Fruit fly (Drosophila melanogaster) whole organism, embryonic: Measurements from ENCODE around the gene Bet1.
A peak's percentile ranks its signal among the peaks of the same experiment; 100 is the strongest.

Experiments used
- ATbp ChIP-seq: fragments of 200-800 bp; sonication (Bioruptor generic); optimal IDR thresholded peaks from 2 replicates; lab custom pipeline; 2017; ENCODE audit warnings: missing biosample characterization, mild to moderate bottlenecking, missing genetic modification characterization, missing genetic modification reagents
- Atf6 ChIP-seq: fragments of 200-800 bp; sonication (Bioruptor generic); IDR thresholded peaks from 2 replicates; pipeline ENCODE4 v1.3.6; 2022; ENCODE audit warnings: missing biosample characterization, missing genetic modification characterization
- BEAF-32 ChIP-seq: fragments of 200-800 bp; sonication (Bioruptor generic); optimal IDR thresholded peaks from 3 replicates; lab custom pipeline; 2017; ENCODE audit warnings: missing biosample characterization, missing genetic modification characterization, mild to moderate bottlenecking, moderate library complexity, missing genetic modification reagents
- Bteb2 ChIP-seq: fragments of 200-800 bp; sonication (Bioruptor generic); optimal IDR thresholded peaks from 2 replicates; lab custom pipeline; 2016; ENCODE audit warnings: missing biosample characterization, missing genetic modification characterization
- C15 ChIP-seq: fragments of 200-800 bp; sonication (Bioruptor generic); IDR thresholded peaks from 3 replicates; pipeline ENCODE4 v1.3.6; 2022; ENCODE audit warnings: missing biosample characterization, missing genetic modification characterization
- CG10979 ChIP-seq: fragments of 200-800 bp; sonication (Bioruptor generic); optimal IDR thresholded peaks from 2 replicates; lab custom pipeline; 2018; ENCODE audit warnings: missing biosample characterization, mild to moderate bottlenecking, missing genetic modification characterization, moderate library complexity
- CG11560 ChIP-seq: fragments of 200-800 bp; sonication (Bioruptor generic); IDR thresholded peaks from 3 replicates; pipeline ENCODE4 v1.3.6; 2022; ENCODE audit warnings: missing biosample characterization, missing genetic modification characterization
- CG11695 ChIP-seq: fragments of 200-800 bp; sonication (Bioruptor generic); IDR thresholded peaks from 3 replicates; pipeline ENCODE4 v1.3.6; 2022; ENCODE audit warnings: missing biosample characterization, missing genetic modification characterization
- CG12659 ChIP-seq: fragments of 200-800 bp; sonication (Bioruptor generic); optimal IDR thresholded peaks from 3 replicates; lab custom pipeline; 2017; ENCODE audit warnings: mild to moderate bottlenecking, missing biosample characterization, missing genetic modification reagents, missing genetic modification characterization
- CG12769 ChIP-seq: fragments of 200-800 bp; sonication (Bioruptor generic); optimal IDR thresholded peaks from 2 replicates; lab custom pipeline; 2019; ENCODE audit warnings: missing biosample characterization, mild to moderate bottlenecking, missing genetic modification characterization, moderate library complexity
- CG13424 ChIP-seq: fragments of 200-800 bp; sonication (Bioruptor generic); optimal IDR thresholded peaks from 2 replicates; lab custom pipeline; 2019; ENCODE audit warnings: missing biosample characterization, mild to moderate bottlenecking, missing genetic modification characterization, moderate library complexity
- CG13775 ChIP-seq: fragments of 200-800 bp; sonication (Bioruptor generic); optimal IDR thresholded peaks from 3 replicates; lab custom pipeline; 2017; ENCODE audit warnings: missing biosample characterization, mild to moderate bottlenecking, missing genetic modification characterization
- CG14014 ChIP-seq: fragments of 200-800 bp; sonication (Bioruptor generic); IDR thresholded peaks from 2 replicates; pipeline ENCODE4 v1.3.6; 2022; ENCODE audit warnings: missing biosample characterization, missing genetic modification characterization
- CG1529 ChIP-seq: fragments of 200-800 bp; sonication (Bioruptor generic); optimal IDR thresholded peaks from 3 replicates; lab custom pipeline; 2018; ENCODE audit warnings: missing biosample characterization, missing genetic modification characterization
- CG15696 ChIP-seq: fragments of 200-800 bp; sonication (Bioruptor generic); optimal IDR thresholded peaks from 2 replicates; lab custom pipeline; 2019; ENCODE audit warnings: missing biosample characterization, mild to moderate bottlenecking, missing genetic modification characterization, moderate library complexity
- CG17385 ChIP-seq: fragments of 200-800 bp; sonication (Bioruptor generic); optimal IDR thresholded peaks from 3 replicates; lab custom pipeline; 2018; ENCODE audit warnings: missing biosample characterization, mild to moderate bottlenecking, missing genetic modification characterization
- CG17802 ChIP-seq: fragments of 200-800 bp; sonication (Bioruptor generic); optimal IDR thresholded peaks from 2 replicates; lab custom pipeline; 2018; ENCODE audit warnings: missing biosample characterization, mild to moderate bottlenecking, missing genetic modification characterization, moderate library complexity
- CG43689 ChIP-seq: fragments of 200-800 bp; sonication (Bioruptor generic); IDR thresholded peaks from 2 replicates; pipeline ENCODE4 v1.3.6; 2022; ENCODE audit warnings: missing biosample characterization, missing genetic modification characterization
- CG4730 ChIP-seq: fragments of 200-800 bp; sonication (Bioruptor generic); IDR thresholded peaks from 2 replicates; pipeline ENCODE4 v1.3.6; 2022; ENCODE audit warnings: missing biosample characterization, missing genetic modification characterization
- CG6683 ChIP-seq: fragments of 200-800 bp; sonication (Bioruptor generic); optimal IDR thresholded peaks from 2 replicates; lab custom pipeline; 2017; ENCODE audit warnings: missing biosample characterization, mild to moderate bottlenecking, missing genetic modification characterization, missing genetic modification reagents
- CG6813 ChIP-seq: fragments of 200-800 bp; sonication (Bioruptor generic); optimal IDR thresholded peaks from 2 replicates; lab custom pipeline; 2017; ENCODE audit warnings: missing biosample characterization, missing genetic modification characterization, mild to moderate bottlenecking, moderate library complexity, missing genetic modification reagents
- CG7963 ChIP-seq: fragments of 200-800 bp; sonication (Bioruptor generic); IDR thresholded peaks from 3 replicates; pipeline ENCODE4 v1.3.6; 2022; ENCODE audit warnings: missing biosample characterization, missing genetic modification characterization; ENCODE audit not compliant: partially characterized antibody
- CTCF ChIP-seq: fragments of 200-800 bp; sonication (Bioruptor generic); optimal IDR thresholded peaks from 2 replicates; lab custom pipeline; 2017; ENCODE audit warnings: missing biosample characterization, mild to moderate bottlenecking, missing genetic modification characterization, moderate library complexity
- Fer3 ChIP-seq: fragments of 200-800 bp; sonication (Bioruptor generic); optimal IDR thresholded peaks from 2 replicates; lab custom pipeline; 2018; ENCODE audit warnings: missing biosample characterization, mild to moderate bottlenecking, missing genetic modification characterization, moderate library complexity
- Gug ChIP-seq: fragments of 200-800 bp; sonication (Bioruptor generic); IDR thresholded peaks from 4 replicates; pipeline ENCODE4 v1.3.6; 2022; ENCODE audit warnings: missing biosample characterization, missing genetic modification characterization
- Jarid2 ChIP-seq: fragments of 200-800 bp; sonication (Bioruptor generic); optimal IDR thresholded peaks from 3 replicates; lab custom pipeline; 2017; ENCODE audit warnings: mild to moderate bottlenecking, missing biosample characterization, missing genetic modification reagents, missing genetic modification characterization
- Meics ChIP-seq: fragments of 200-800 bp; sonication (Bioruptor generic); optimal IDR thresholded peaks from 2 replicates; lab custom pipeline; 2017; ENCODE audit warnings: missing biosample characterization, mild to moderate bottlenecking, missing genetic modification characterization
- NFAT ChIP-seq: fragments of 200-800 bp; sonication (Bioruptor generic); IDR thresholded peaks from 2 replicates; pipeline ENCODE4 v1.3.6; 2022; ENCODE audit warnings: missing biosample characterization, missing genetic modification characterization
- Neu2 ChIP-seq: fragments of 200-800 bp; sonication (Bioruptor generic); optimal IDR thresholded peaks from 3 replicates; lab custom pipeline; 2016; ENCODE audit warnings: missing biosample characterization, missing genetic modification characterization, borderline replicate concordance
- Oli ChIP-seq: fragments of 200-800 bp; sonication (Bioruptor generic); optimal IDR thresholded peaks from 2 replicates; lab custom pipeline; 2018; ENCODE audit warnings: missing biosample characterization, mild to moderate bottlenecking, missing genetic modification characterization, moderate library complexity
- PHDP ChIP-seq: fragments of 200-800 bp; sonication (Bioruptor generic); optimal IDR thresholded peaks from 3 replicates; lab custom pipeline; 2018; ENCODE audit warnings: missing biosample characterization, mild to moderate bottlenecking, missing genetic modification characterization, moderate library complexity
- Sin3A ChIP-seq: fragments of >200 bp; optimal IDR thresholded peaks from 2 replicates; lab custom pipeline; 2018
- bab2 ChIP-seq: fragments of 200-800 bp; sonication (Bioruptor generic); optimal IDR thresholded peaks from 2 replicates; lab custom pipeline; 2016; ENCODE audit warnings: missing biosample characterization, missing genetic modification characterization
- bbx ChIP-seq: fragments of 200-800 bp; sonication (Bioruptor generic); IDR thresholded peaks from 2 replicates; pipeline ENCODE4 v1.3.6; 2022; ENCODE audit warnings: missing biosample characterization, missing genetic modification characterization; ENCODE audit not compliant: partially characterized antibody
- bsh ChIP-seq, 2 experiments: fragments of 200-800 bp; sonication (Bioruptor generic); optimal IDR thresholded peaks; 2 replicates each; lab custom pipeline; 2017 to 2018; ENCODE audit warnings: mild to moderate bottlenecking in 2 of 2, missing biosample characterization in 2 of 2, missing genetic modification characterization in 2 of 2, moderate library complexity in 1 of 2
- fd3F ChIP-seq: fragments of 200-800 bp; sonication (Bioruptor generic); optimal IDR thresholded peaks from 2 replicates; lab custom pipeline; 2018; ENCODE audit warnings: missing biosample characterization, mild to moderate bottlenecking, missing genetic modification characterization, moderate library complexity
- hkb ChIP-seq, 2 experiments: fragments of 200-800 bp in 1 of 2; fragments of >200 bp in 1 of 2; sonication (Bioruptor generic) in 1 of 2; IDR thresholded peaks in 1 of 2; optimal IDR thresholded peaks in 1 of 2; 2 replicates each; pipeline versions ENCODE4 v1.3.6 to Lab custom; 2017 to 2022; ENCODE audit warnings: missing biosample characterization in 1 of 2, missing genetic modification characterization in 1 of 2
- ind ChIP-seq: fragments of 200-800 bp; sonication (Bioruptor generic); optimal IDR thresholded peaks from 3 replicates; lab custom pipeline; 2016; ENCODE audit warnings: missing biosample characterization, missing genetic modification characterization
- jing ChIP-seq: fragments of 200-800 bp; sonication (Bioruptor generic); optimal IDR thresholded peaks from 2 replicates; lab custom pipeline; 2018; ENCODE audit warnings: missing biosample characterization, mild to moderate bottlenecking, missing genetic modification characterization
- oc ChIP-seq: fragments of 200-800 bp; sonication (Bioruptor generic); optimal IDR thresholded peaks from 2 replicates; lab custom pipeline; 2018; ENCODE audit warnings: missing biosample characterization, mild to moderate bottlenecking, missing genetic modification characterization, moderate library complexity
- schlank ChIP-seq: fragments of 200-800 bp; sonication (Bioruptor generic); optimal IDR thresholded peaks from 2 replicates; lab custom pipeline; 2018; ENCODE audit warnings: missing biosample characterization, mild to moderate bottlenecking, missing genetic modification characterization
- sd ChIP-seq: fragments of 200-800 bp; sonication (Bioruptor generic); optimal IDR thresholded peaks from 3 replicates; lab custom pipeline; 2018; ENCODE audit warnings: missing biosample characterization, mild to moderate bottlenecking, missing genetic modification characterization, moderate library complexity
- sisA ChIP-seq: fragments of 200-800 bp; sonication (Bioruptor generic); IDR thresholded peaks from 2 replicates; pipeline ENCODE4 v1.3.6; 2022; ENCODE audit warnings: missing biosample characterization, missing genetic modification characterization
- slbo ChIP-seq: fragments of 200-800 bp; sonication (Bioruptor generic); IDR thresholded peaks from 2 replicates; pipeline ENCODE4 v1.3.6; 2022; ENCODE audit warnings: missing biosample characterization, missing genetic modification characterization
- sqz ChIP-seq: fragments of 200-800 bp; sonication (Bioruptor generic); optimal IDR thresholded peaks from 3 replicates; lab custom pipeline; 2018; ENCODE audit warnings: missing biosample characterization, mild to moderate bottlenecking, missing genetic modification characterization
- tio ChIP-seq: fragments of 200-800 bp; sonication (Bioruptor generic); optimal IDR thresholded peaks from 2 replicates; lab custom pipeline; 2017; ENCODE audit warnings: missing biosample characterization, missing genetic modification characterization, inconsistent platforms
- tup ChIP-seq: fragments of 200-800 bp; sonication (Bioruptor generic); optimal IDR thresholded peaks from 2 replicates; lab custom pipeline; 2016; ENCODE audit warnings: missing biosample characterization, mild to moderate bottlenecking, missing genetic modification characterization, moderate library complexity
- vnd ChIP-seq: fragments of 200-800 bp; sonication (Bioruptor generic); IDR thresholded peaks from 3 replicates; pipeline ENCODE4 v1.3.6; 2022; ENCODE audit warnings: missing biosample characterization, missing genetic modification characterization; ENCODE audit not compliant: partially characterized antibody
- vvl ChIP-seq: fragments of 200-800 bp; sonication (Bioruptor generic); IDR thresholded peaks from 2 replicates; pipeline ENCODE4 v1.3.6; 2022; ENCODE audit warnings: missing biosample characterization, missing genetic modification characterization

The Bet1 gene

DNA sequence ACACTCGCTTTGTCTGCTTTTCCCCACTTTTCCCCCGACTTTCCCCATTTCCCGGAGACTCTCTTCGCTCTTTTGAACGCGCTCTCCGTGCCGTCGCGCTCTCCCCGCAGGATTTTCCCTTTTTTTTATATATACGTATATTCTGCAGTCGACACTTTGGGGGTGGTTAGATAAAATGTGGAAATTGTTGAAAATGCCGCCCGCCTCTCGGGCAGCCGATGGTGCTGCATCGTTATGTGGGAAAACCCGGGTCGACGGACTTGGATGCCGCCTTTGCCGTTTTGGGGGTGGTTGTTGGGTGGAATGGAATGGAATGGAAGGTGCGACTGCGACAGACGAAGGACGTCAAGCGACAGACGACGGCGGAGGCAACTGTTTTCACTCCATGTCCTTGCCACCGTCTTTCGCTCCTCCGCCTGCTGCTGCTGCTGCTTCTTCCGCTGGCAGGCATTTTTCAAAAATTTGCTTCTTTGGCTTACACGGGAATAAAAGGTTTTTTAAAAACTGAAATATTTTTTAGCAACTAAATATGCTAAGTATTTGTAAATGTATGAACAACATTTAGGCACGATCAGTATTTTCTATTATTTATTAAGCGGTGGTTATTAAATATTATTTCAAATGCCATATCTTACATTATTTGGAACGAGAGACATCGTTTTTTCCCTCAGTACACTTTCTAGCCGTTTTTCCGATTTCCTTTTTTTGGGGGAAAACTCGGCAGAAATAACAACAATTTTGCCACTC lies 30.2 kb upstream of the Bet1 start (continued):
- TF ChIP-seq BEAF-32 (GFP tag; lab: Kevin White, UChicago), result no peak
- no peak for TF ChIP-seq hkb (optimal IDR thresholded peaks at IDR 0.05; lab: Kevin White, UChicago)
- no peak for TF ChIP-seq hkb (GFP tag; IDR thresholded peaks at IDR 0.05; lab: Robert Waterston, UW)
- no peak for TF ChIP-seq NFAT (GFP tag; lab: Robert Waterston, UW)
- no peak for TF ChIP-seq oc (tag; lab: Kevin White, UChicago)
- peak; percentile 49 for TF ChIP-seq slbo (GFP tag; lab: Robert Waterston, UW)
- peak; percentile 51 for TF ChIP-seq sd (tag; lab: Kevin White, UChicago)
- TF ChIP-seq sqz (GFP tag; lab: Kevin White, UChicago), result peak; percentile 19
- TF ChIP-seq CG43689 (GFP tag; lab: Robert Waterston, UW), result no peak
- peak in 1 of 2 experiments; percentile 41 for TF ChIP-seq bsh (GFP tag; optimal IDR thresholded peaks at IDR 0.05; lab: Kevin White, UChicago)
- peak; percentile 28 for TF ChIP-seq ATbp
- no peak for TF ChIP-seq CG1529 (GFP tag; lab: Kevin White, UChicago)
- peak; percentile 18 for TF ChIP-seq CG12659 (GFP tag; lab: Kevin White, UChicago)
- peak; percentile 4 for TF ChIP-seq bab2
- TF ChIP-seq Oli (tag; lab: Kevin White, UChicago), result peak; percentile 18
- TF ChIP-seq CG12769 (tag; lab: Kevin White, UChicago), result peak; percentile 16
- TF ChIP-seq CG14014 (GFP tag; lab: Robert Waterston, UW), result peak; percentile 41; the same call in 1 of the 2 replicates
- peak; percentile 26 for TF ChIP-seq CG17385 (GFP tag; lab: Kevin White, UChicago)
- no peak for TF ChIP-seq Atf6
- TF ChIP-seq CG6813 (GFP tag; lab: Kevin White, UChicago), result no peak
- TF ChIP-seq CG4730 (GFP tag; lab: Robert Waterston, UW), result no peak
- TF ChIP-seq bbx (GFP tag; lab: Robert Waterston, UW), result peak; percentile 62
- no peak for TF ChIP-seq Sin3A
- no peak for TF ChIP-seq Bteb2
- TF ChIP-seq fd3F, result no peak
- TF ChIP-seq tup (GFP tag; lab: Kevin White, UChicago), result no peak
- TF ChIP-seq vvl (GFP tag; lab: Robert Waterston, UW), result peak; percentile 47; the same call in 1 of the 2 replicates
- no peak for TF ChIP-seq tio
- no peak for TF ChIP-seq schlank (tag; lab: Kevin White, UChicago)
- no peak for TF ChIP-seq CTCF (GFP tag; lab: Kevin White, UChicago)
- TF ChIP-seq CG7963 (GFP tag; lab: Robert Waterston, UW), result no peak
- peak; percentile 15 for TF ChIP-seq Jarid2 (GFP tag; lab: Kevin White, UChicago)
- peak; percentile 43 for TF ChIP-seq Meics (GFP tag; lab: Kevin White, UChicago)
- TF ChIP-seq Gug (GFP tag; lab: Robert Waterston, UW), result no peak
- TF ChIP-seq CG6683 (GFP tag; lab: Kevin White, UChicago), result no peak
- TF ChIP-seq C15, result no peak
- no peak for TF ChIP-seq vnd (GFP tag; lab: Robert Waterston, UW)
- no peak for TF ChIP-seq CG17802 (tag; lab: Kevin White, UChicago)
- TF ChIP-seq Fer3, result no peak
- TF ChIP-seq CG13775 (GFP tag; lab: Kevin White, UChicago), result peak; percentile 31
- no peak for TF ChIP-seq jing (GFP tag; lab: Kevin White, UChicago)
- no peak for TF ChIP-seq CG11560
- peak; percentile 21 for TF ChIP-seq ind
- TF ChIP-seq PHDP (tag; lab: Kevin White, UChicago), result peak; percentile 44
- TF ChIP-seq CG11695 (GFP tag; lab: Robert Waterston, UW), result 0 out of 3 replicates have a peak, but pooled peaks have one; percentile 9
- no peak for TF ChIP-seq Neu2 (GFP tag; lab: Kevin White, UChicago)
- peak; percentile 9 for TF ChIP-seq CG10979 (tag; lab: Kevin White, UChicago)
- TF ChIP-seq CG13424 (tag; lab: Kevin White, UChicago), result peak; percentile 39
- no peak for TF ChIP-seq sisA (GFP tag; lab: Robert Waterston, UW)
- TF ChIP-seq CG15696 (tag; lab: Kevin White, UChicago), result no peak
